Worm (Caenorhabditis elegans) whole organism, L4/young adult: ENCODE results near the gene atg-7.

Source experiments
- W03F9.2 ChIP-seq: fragments of 150-350 bp; optimal IDR thresholded peaks from 2 replicates; lab custom pipeline; 2014; ENCODE audit warnings: missing biosample characterization, missing genetic modification characterization
- dao-5 ChIP-seq: sonication (generic microtip); optimal IDR thresholded peaks from 2 replicates; lab custom pipeline; 2016; ENCODE audit warnings: missing genotype, missing genetic modification characterization, moderate library complexity, missing compliant biosample characterization

- TF ChIP-seq dao-5 (tag; lab: Kevin White, UChicago) (no peak), W03F9.2 (no peak)
These were observed 45.0 kb upstream of the atg-7 start, which contains the start of gene swsn-4 for ce11 chrIV:11126004-11126027.
